Worm (Caenorhabditis elegans) whole organism, young adult: ENCODE results near the gene srh-283.

Experiments
- nfya-1 ChIP-seq: sonication (generic microtip); optimal IDR thresholded peaks from 2 replicates; lab custom pipeline; 2017; ENCODE audit warnings: antibody characterized with exemption, missing compliant biosample characterization, missing genetic modification characterization, borderline replicate concordance; ENCODE audit not compliant: insufficient read depth
- unc-62 ChIP-seq: fragments of 150-350 bp; optimal IDR thresholded peaks from 2 replicates; lab custom pipeline; 2014; ENCODE audit warnings: missing biosample characterization, missing genetic modification reagents, missing genetic modification characterization

DNA sequence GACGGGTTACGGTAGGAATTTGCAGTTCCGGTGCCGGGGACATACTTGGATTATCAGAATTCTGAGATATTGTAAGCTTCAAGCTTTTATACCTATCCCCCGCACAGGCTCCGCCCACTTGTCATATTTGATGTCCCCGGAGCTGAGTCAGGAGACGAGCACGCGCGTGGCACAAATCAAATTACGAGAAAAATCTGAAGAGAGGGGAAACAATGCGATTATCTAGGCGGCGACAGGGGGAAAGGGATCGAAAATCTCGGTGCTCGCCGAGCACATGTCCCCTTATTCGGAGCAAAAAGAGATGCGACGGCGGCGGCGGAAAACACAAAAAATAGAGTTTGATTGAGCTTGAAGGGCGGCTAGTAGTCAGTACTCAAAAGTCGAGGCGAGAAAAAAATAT, 16.0 kb upstream of the srh-283 start, which contains the start of gene R12G8.1:
- TF ChIP-seq nfya-1 (no peak), unc-62 (GFP tag; lab: Kevin White, UChicago) (no peak)
